Fruit fly (Drosophila melanogaster): ENCODE data around the gene Acp65Aa.

DNA sequence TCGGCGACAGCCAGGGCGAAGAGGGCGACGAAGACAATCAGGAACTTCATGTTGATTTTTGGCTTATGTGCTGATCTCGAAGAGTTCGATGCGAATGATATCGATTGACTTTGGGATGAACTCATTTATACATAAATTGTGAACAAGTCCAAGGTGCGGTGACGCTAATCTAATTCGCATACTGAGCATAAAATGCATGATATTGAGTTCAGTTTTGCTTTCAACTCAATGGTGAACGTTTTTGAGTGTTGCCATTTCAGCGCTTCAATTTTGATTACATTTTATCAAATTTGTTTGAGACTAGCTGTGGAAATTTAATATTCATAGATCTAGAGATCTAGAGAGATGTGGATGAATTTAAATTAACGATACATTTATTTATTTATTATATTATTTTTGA lies 15.9 kb downstream of the Acp65Aa start, which contains the start of gene Lcp65Af:
- TF ChIP-seq CG8478 (optimal IDR thresholded peaks at IDR 0.05) (no peak), CTCF (optimal IDR thresholded peaks at IDR 0.05) (no peak)

Data from S2 (cell line).